Fruit fly (Drosophila melanogaster): ENCODE data around the gene Mesh1.

Mesh1 gene

DNA sequence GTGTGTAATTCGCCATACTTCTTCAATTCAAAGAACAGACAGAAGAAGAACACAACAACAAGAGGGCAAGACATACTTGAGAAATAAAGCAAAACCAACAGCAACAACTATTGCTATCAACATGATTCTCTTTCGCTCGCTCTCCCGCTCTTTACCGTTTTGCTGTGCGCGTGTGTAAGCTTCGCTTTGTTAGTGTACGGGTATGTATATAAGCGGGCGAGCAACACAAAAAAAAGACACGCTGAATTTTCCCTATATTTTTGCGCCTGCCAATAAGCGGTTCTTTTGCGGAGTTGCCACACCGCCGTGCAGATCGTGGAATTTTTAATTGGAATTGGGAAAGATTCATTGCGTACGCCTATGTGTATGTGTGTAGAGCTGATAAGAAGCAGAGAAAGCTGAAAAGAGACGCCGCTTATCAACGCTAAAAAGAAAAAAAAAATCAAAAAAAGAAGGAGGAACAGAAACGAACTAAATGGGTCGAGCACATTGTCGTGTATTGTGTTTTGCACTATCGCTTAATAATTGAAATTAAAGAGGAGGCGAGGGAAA lies 12.7 kb upstream of the Mesh1 start (continued):
- TF ChIP-seq row (GFP tag; IDR thresholded peaks at IDR 0.05) (no peak), br (optimal IDR thresholded peaks at IDR 0.05) (no peak), CG1832 (GFP tag; optimal IDR thresholded peaks at IDR 0.05) (no peak), CG11085 (GFP tag; IDR thresholded peaks at IDR 0.05) (no peak), CG6854 (GFP tag; optimal IDR thresholded peaks at IDR 0.05) (no peak), stwl (tag; optimal IDR thresholded peaks at IDR 0.05) (peak; percentile 21), insv (GFP tag; optimal IDR thresholded peaks at IDR 0.05) (peak in 1 of 2 experiments; percentile 96), Doc3 (GFP tag; IDR thresholded peaks at IDR 0.05; ENCODE audit: partially characterized antibody) (no peak), ftz-f1 (GFP tag; optimal IDR thresholded peaks at IDR 0.05) (no peak), CG14860 (GFP tag; IDR thresholded peaks at IDR 0.05; ENCODE audit: partially characterized antibody) (no peak), grau (tag; optimal IDR thresholded peaks at IDR 0.05) (peak; percentile 4), CG13296 (GFP tag; optimal IDR thresholded peaks at IDR 0.05) (no peak), yki (optimal IDR thresholded peaks at IDR 0.05) (peak; percentile 14), Awh (GFP tag; IDR thresholded peaks at IDR 0.05) (no peak), crol (GFP tag; IDR thresholded peaks at IDR 0.05) (peak; percentile 27; the same call in 1 of the 2 replicates), zen2 (GFP tag; IDR thresholded peaks at IDR 0.05; ENCODE audit: partially characterized antibody) (no peak), kni (GFP tag; optimal IDR thresholded peaks at IDR 0.05) (no peak), eyg (GFP tag; optimal IDR thresholded peaks at IDR 0.05) (no peak), ssp (GFP tag; IDR thresholded peaks at IDR 0.05) (no peak), inv (GFP tag; IDR thresholded peaks at IDR 0.05; ENCODE audit: partially characterized antibody) (no peak), CG4730 (GFP tag; IDR thresholded peaks at IDR 0.05) (no peak), hth (optimal IDR thresholded peaks at IDR 0.05) (no peak), CG1603 (tag; optimal IDR thresholded peaks at IDR 0.05) (no peak), CG18599 (GFP tag; optimal IDR thresholded peaks at IDR 0.05) (no peak), CG33213 (GFP tag; optimal IDR thresholded peaks at IDR 0.05) (no peak), CG30403 (GFP tag; optimal IDR thresholded peaks at IDR 0.05) (no peak), twi (tag; optimal IDR thresholded peaks at IDR 0.05) (no peak), scrt (GFP tag; optimal IDR thresholded peaks at IDR 0.05) (no peak), fu2 (GFP tag; optimal IDR thresholded peaks at IDR 0.05) (no peak), kah (GFP tag; optimal IDR thresholded peaks at IDR 0.05) (no peak), CG6654 (GFP tag; optimal IDR thresholded peaks at IDR 0.05) (no peak), CG32767 (GFP tag; IDR thresholded peaks at IDR 0.05) (0 out of 2 replicates have a peak, but pooled peaks have one; percentile 11), MBD-R2 (GFP tag; IDR thresholded peaks at IDR 0.05) (no peak), vnd (GFP tag; IDR thresholded peaks at IDR 0.05; ENCODE audit: partially characterized antibody) (no peak), sug (tag; optimal IDR thresholded peaks at IDR 0.05) (peak; percentile 71), cas (GFP tag; IDR thresholded peaks at IDR 0.05) (no peak), dmrt99B (tag; optimal IDR thresholded peaks at IDR 0.05) (no peak), CG1233 (GFP tag; optimal IDR thresholded peaks at IDR 0.05) (no peak), Xbp1 (GFP tag; optimal IDR thresholded peaks at IDR 0.05) (no peak), croc (GFP tag; conservative IDR thresholded peaks at IDR 0.05) (no peak), repo (GFP tag; optimal IDR thresholded peaks at IDR 0.05) (no peak), bbx (GFP tag; IDR thresholded peaks at IDR 0.05; ENCODE audit: partially characterized antibody) (no peak), CG16863 (GFP tag; optimal IDR thresholded peaks at IDR 0.05) (no peak), Meics (GFP tag; optimal IDR thresholded peaks at IDR 0.05) (no peak), Fer3 (tag; optimal IDR thresholded peaks at IDR 0.05) (no peak), dm (GFP tag; optimal IDR thresholded peaks at IDR 0.05) (no peak), Hr39 (optimal IDR thresholded peaks at IDR 0.05) (no peak), da (GFP tag; optimal IDR thresholded peaks at IDR 0.05) (no peak), toy (GFP tag; IDR thresholded peaks at IDR 0.05) (no peak), grn (GFP tag; optimal IDR thresholded peaks at IDR 0.05) (peak; percentile 35), fru (optimal IDR thresholded peaks at IDR 0.05) (no peak), Sry-δ (GFP tag; optimal IDR thresholded peaks at IDR 0.05) (no peak), CG9932 (GFP tag; IDR thresholded peaks at IDR 0.05) (peak; percentile 42; the same call in 1 of the 2 replicates)
